Fruit fly (Drosophila melanogaster): ENCODE results near the gene CG31140.

The CG31140 gene

DNA sequence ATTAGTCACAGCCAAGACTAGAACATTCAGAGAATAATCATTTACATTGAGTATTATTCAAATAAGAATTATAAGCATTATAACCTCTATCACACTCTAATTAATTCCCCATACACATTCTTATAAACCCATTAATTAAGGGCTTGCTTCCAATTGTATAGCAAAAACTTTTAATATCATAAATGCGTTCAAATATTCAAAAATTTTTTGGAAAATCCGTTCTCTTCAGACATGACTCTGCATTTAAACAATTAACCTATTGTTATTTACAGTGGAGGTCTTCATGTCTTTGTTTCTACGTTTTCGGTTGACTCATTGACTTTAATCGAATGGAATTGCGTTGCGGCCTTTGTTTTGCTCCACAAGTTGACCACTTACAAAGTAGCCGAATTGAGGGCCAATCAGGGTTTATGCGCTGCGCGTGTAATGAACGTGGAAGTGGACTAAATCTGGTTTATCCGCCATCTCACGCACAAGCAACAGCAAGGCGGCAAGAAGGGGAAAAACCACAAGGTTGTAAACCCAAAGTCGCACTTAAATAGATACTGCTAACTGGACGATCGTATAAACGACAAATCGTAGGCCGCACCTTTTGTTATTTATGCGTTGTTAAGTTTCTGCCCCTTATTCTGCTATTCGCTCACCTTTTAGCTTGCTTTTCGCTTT, 42.0 kb upstream of the CG31140 start (continued):
- TF ChIP-seq Sry-δ (GFP tag; optimal IDR thresholded peaks at IDR 0.05) (no peak), C15 (GFP tag; IDR thresholded peaks at IDR 0.05) (peak; percentile 48; the same call in 1 of the 3 replicates), CG10366 (GFP tag; IDR thresholded peaks at IDR 0.05) (peak; percentile 54), CG8290 (GFP tag; optimal IDR thresholded peaks at IDR 0.05) (no peak), CG8290 (tag; optimal IDR thresholded peaks at IDR 0.05) (peak in 1 of 2 experiments; percentile 95), Jarid2 (GFP tag; optimal IDR thresholded peaks at IDR 0.05) (peak; percentile 11), Lhr (GFP tag; optimal IDR thresholded peaks at IDR 0.05) (no peak), h (optimal IDR thresholded peaks at IDR 0.05) (no peak), Pdp1 (GFP tag; optimal IDR thresholded peaks at IDR 0.05) (peak; percentile 3 to 9), crol (GFP tag; IDR thresholded peaks at IDR 0.05) (peak; percentile 35), CG3995 (GFP tag; optimal IDR thresholded peaks at IDR 0.05) (no peak), br (optimal IDR thresholded peaks at IDR 0.05) (no peak), ac (GFP tag; optimal IDR thresholded peaks at IDR 0.05) (no peak), chn (GFP tag; optimal IDR thresholded peaks at IDR 0.05) (peak; percentile 34), CG1529 (GFP tag; optimal IDR thresholded peaks at IDR 0.05) (no peak), stwl (tag; optimal IDR thresholded peaks at IDR 0.05) (no peak), jigr1 (GFP tag; IDR thresholded peaks at IDR 0.05) (no peak), ewg (GFP tag; optimal IDR thresholded peaks at IDR 0.05) (no peak), ssp (GFP tag; IDR thresholded peaks at IDR 0.05) (peak; percentile 35), ap (GFP tag; IDR thresholded peaks at IDR 0.05) (no peak), Aef1 (GFP tag; IDR thresholded peaks at IDR 0.05) (peak; percentile 48; the same call in 1 of the 3 replicates), zen2 (GFP tag; IDR thresholded peaks at IDR 0.05; ENCODE audit: partially characterized antibody) (no peak), luna (GFP tag; optimal IDR thresholded peaks at IDR 0.05) (no peak), Awh (GFP tag; IDR thresholded peaks at IDR 0.05) (peak; percentile 64), gt (GFP tag; IDR thresholded peaks at IDR 0.05) (no peak), MBD-R2 (GFP tag; IDR thresholded peaks at IDR 0.05) (peak; percentile 57), CG10431 (GFP tag; optimal IDR thresholded peaks at IDR 0.05) (no peak), CG12659 (GFP tag; optimal IDR thresholded peaks at IDR 0.05) (peak; percentile 51), H2.0 (GFP tag; IDR thresholded peaks at IDR 0.05) (peak; percentile 44), sc (optimal IDR thresholded peaks at IDR 0.05) (no peak), sc (GFP tag; optimal IDR thresholded peaks at IDR 0.05) (no peak), nom (GFP tag; optimal IDR thresholded peaks at IDR 0.05) (peak; percentile 58), aop (GFP tag; IDR thresholded peaks at IDR 0.05) (no peak), CHES-1-like (GFP tag; optimal IDR thresholded peaks at IDR 0.05) (peak; percentile 51), CG6813 (GFP tag; optimal IDR thresholded peaks at IDR 0.05) (no peak), btn (GFP tag; optimal IDR thresholded peaks at IDR 0.05) (no peak), Atf6 (GFP tag; IDR thresholded peaks at IDR 0.05) (peak; percentile 79), kah (GFP tag; optimal IDR thresholded peaks at IDR 0.05) (no peak), Nf-YC (tag; optimal IDR thresholded peaks at IDR 0.05) (peak; percentile 32), D (optimal IDR thresholded peaks at IDR 0.05) (no peak), D (GFP tag; optimal IDR thresholded peaks at IDR 0.05) (no peak), Gsc (GFP tag; IDR thresholded peaks at IDR 0.05) (no peak), CG12219 (GFP tag; optimal IDR thresholded peaks at IDR 0.05) (peak; percentile 36), CrebB (tag; optimal IDR thresholded peaks at IDR 0.05) (peak; percentile 82), CG13296 (GFP tag; optimal IDR thresholded peaks at IDR 0.05) (peak; percentile 59), dmrt99B (tag; optimal IDR thresholded peaks at IDR 0.05) (no peak), CG15514 (GFP tag; optimal IDR thresholded peaks at IDR 0.05) (peak; percentile 61), CG11696 (GFP tag; IDR thresholded peaks at IDR 0.05) (0 out of 2 replicates have a peak, but pooled peaks have one; percentile 39), gcm2 (GFP tag; optimal IDR thresholded peaks at IDR 0.05) (no peak), CG8944 (GFP tag; optimal IDR thresholded peaks at IDR 0.05) (peak; percentile 10), cwo (GFP tag; optimal IDR thresholded peaks at IDR 0.05) (peak; percentile 53), CG32767 (GFP tag; IDR thresholded peaks at IDR 0.05) (0 out of 2 replicates have a peak, but pooled peaks have one; percentile 11)

All from whole organism, embryonic.